Fruit fly (Drosophila melanogaster) whole organism, embryonic: ENCODE data around the gene Cap-D2.

Experiments
- Antp ChIP-seq: fragments of 200-800 bp; sonication (Bioruptor generic); optimal IDR thresholded peaks from 3 replicates; lab custom pipeline; 2016; ENCODE audit warnings: missing biosample characterization, missing genetic modification characterization
- CG1024 ChIP-seq: fragments of 200-800 bp; sonication (Bioruptor generic); IDR thresholded peaks from 2 replicates; pipeline ENCODE4 v1.3.6; 2022; ENCODE audit warnings: missing biosample characterization, missing genetic modification characterization
- CG10462 ChIP-seq: fragments of 200-800 bp; sonication (Bioruptor generic); optimal IDR thresholded peaks from 2 replicates; lab custom pipeline; 2016; ENCODE audit warnings: missing biosample characterization, missing genetic modification characterization
- CG11560 ChIP-seq: fragments of 200-800 bp; sonication (Bioruptor generic); IDR thresholded peaks from 3 replicates; pipeline ENCODE4 v1.3.6; 2022; ENCODE audit warnings: missing biosample characterization, missing genetic modification characterization
- CG11723 ChIP-seq: fragments of 200-800 bp; sonication (Bioruptor generic); optimal IDR thresholded peaks from 2 replicates; lab custom pipeline; 2017; ENCODE audit warnings: missing biosample characterization, mild to moderate bottlenecking, missing genetic modification characterization
- CG12155 ChIP-seq: fragments of 200-800 bp; sonication (Bioruptor generic); optimal IDR thresholded peaks from 3 replicates; lab custom pipeline; 2016; ENCODE audit warnings: missing biosample characterization, missing genetic modification characterization
- CG13424 ChIP-seq: fragments of 200-800 bp; sonication (Bioruptor generic); optimal IDR thresholded peaks from 2 replicates; lab custom pipeline; 2019; ENCODE audit warnings: missing biosample characterization, mild to moderate bottlenecking, missing genetic modification characterization, moderate library complexity
- CG14710 ChIP-seq: fragments of 200-800 bp; sonication (Bioruptor generic); optimal IDR thresholded peaks from 3 replicates; lab custom pipeline; 2019; ENCODE audit warnings: missing biosample characterization, mild to moderate bottlenecking, missing genetic modification characterization, moderate library complexity
- CG17385 ChIP-seq: fragments of 200-800 bp; sonication (Bioruptor generic); optimal IDR thresholded peaks from 3 replicates; lab custom pipeline; 2018; ENCODE audit warnings: missing biosample characterization, mild to moderate bottlenecking, missing genetic modification characterization
- CG17912 ChIP-seq: fragments of 200-800 bp; sonication (Bioruptor generic); optimal IDR thresholded peaks from 2 replicates; lab custom pipeline; 2018; ENCODE audit warnings: missing biosample characterization, mild to moderate bottlenecking, missing genetic modification characterization
- CG18599 ChIP-seq: fragments of 200-800 bp; sonication (Bioruptor generic); optimal IDR thresholded peaks from 3 replicates; lab custom pipeline; 2017; ENCODE audit warnings: missing biosample characterization, missing genetic modification characterization, mild to moderate bottlenecking, moderate library complexity, missing genetic modification reagents
- CG2712 ChIP-seq: fragments of 200-800 bp; optimal IDR thresholded peaks from 3 replicates; lab custom pipeline; 2019; ENCODE audit warnings: missing biosample characterization, mild to moderate bottlenecking, missing genetic modification characterization, moderate library complexity
- CG32532 ChIP-seq: fragments of 200-800 bp; sonication (Bioruptor generic); IDR thresholded peaks from 2 replicates; pipeline ENCODE4 v1.3.6; 2022; ENCODE audit warnings: missing biosample characterization, missing genetic modification characterization
- CG4328 ChIP-seq: fragments of 200-800 bp; sonication (Bioruptor generic); optimal IDR thresholded peaks from 3 replicates; lab custom pipeline; 2017; ENCODE audit warnings: missing biosample characterization, missing genetic modification reagents, missing genetic modification characterization
- CG4707 ChIP-seq: fragments of 200-800 bp; sonication (Bioruptor generic); optimal IDR thresholded peaks from 2 replicates; lab custom pipeline; 2018; ENCODE audit warnings: missing biosample characterization, mild to moderate bottlenecking, missing genetic modification characterization, moderate library complexity
- CG6813 ChIP-seq: fragments of 200-800 bp; sonication (Bioruptor generic); optimal IDR thresholded peaks from 2 replicates; lab custom pipeline; 2017; ENCODE audit warnings: missing biosample characterization, missing genetic modification characterization, mild to moderate bottlenecking, moderate library complexity, missing genetic modification reagents
- CG7271 ChIP-seq: fragments of 200-800 bp; sonication (Bioruptor generic); optimal IDR thresholded peaks from 2 replicates; lab custom pipeline; 2018; ENCODE audit warnings: missing biosample characterization, mild to moderate bottlenecking, missing genetic modification characterization, moderate library complexity
- CG7357 ChIP-seq: fragments of 200-800 bp; sonication (Bioruptor generic); IDR thresholded peaks from 3 replicates; pipeline ENCODE4 v1.3.6; 2022; ENCODE audit warnings: missing biosample characterization, missing genetic modification characterization
- CG7372 ChIP-seq: fragments of 200-800 bp; sonication (Bioruptor generic); IDR thresholded peaks from 2 replicates; pipeline ENCODE4 v1.3.6; 2022; ENCODE audit warnings: missing biosample characterization, missing genetic modification characterization
- CG7839 ChIP-seq: fragments of 200-800 bp; sonication (Bioruptor generic); optimal IDR thresholded peaks from 3 replicates; lab custom pipeline; 2018; ENCODE audit warnings: missing biosample characterization, mild to moderate bottlenecking, missing genetic modification characterization, moderate library complexity
- CG7987 ChIP-seq: fragments of 200-800 bp; sonication (Bioruptor generic); optimal IDR thresholded peaks from 2 replicates; lab custom pipeline; 2018; ENCODE audit warnings: missing biosample characterization, mild to moderate bottlenecking, missing genetic modification characterization, moderate library complexity
- CG9609 ChIP-seq: fragments of 200-800 bp; sonication (Bioruptor generic); optimal IDR thresholded peaks from 3 replicates; lab custom pipeline; 2016; ENCODE audit warnings: missing biosample characterization, missing genetic modification characterization
- CG9876 ChIP-seq: fragments of 200-800 bp; sonication (Bioruptor generic); optimal IDR thresholded peaks from 2 replicates; lab custom pipeline; 2016; ENCODE audit warnings: missing biosample characterization, missing genetic modification characterization
- CHES-1-like ChIP-seq: fragments of 200-800 bp; sonication (Bioruptor generic); optimal IDR thresholded peaks from 2 replicates; lab custom pipeline; 2016; ENCODE audit warnings: missing biosample characterization, missing genetic modification characterization
- Dp ChIP-seq: fragments of 200-800 bp; sonication (Bioruptor generic); optimal IDR thresholded peaks from 2 replicates; lab custom pipeline; 2018; ENCODE audit warnings: missing biosample characterization, mild to moderate bottlenecking, missing genetic modification characterization, moderate library complexity
- E2f1 ChIP-seq: fragments of 200-800 bp; sonication (Bioruptor generic); IDR thresholded peaks from 2 replicates; pipeline ENCODE4 v1.3.6; 2022; ENCODE audit warnings: missing biosample characterization, missing genetic modification characterization
- E2f2 ChIP-seq: fragments of 200-800 bp; sonication (Bioruptor generic); IDR thresholded peaks from 2 replicates; pipeline ENCODE4 v1.3.6; 2022; ENCODE audit warnings: missing biosample characterization, missing genetic modification characterization
- Ets97D ChIP-seq: fragments of 200-800 bp; sonication (Bioruptor generic); optimal IDR thresholded peaks from 3 replicates; lab custom pipeline; 2016; ENCODE audit warnings: missing biosample characterization, missing genetic modification characterization
- Fer3 ChIP-seq: fragments of 200-800 bp; sonication (Bioruptor generic); optimal IDR thresholded peaks from 2 replicates; lab custom pipeline; 2018; ENCODE audit warnings: missing biosample characterization, mild to moderate bottlenecking, missing genetic modification characterization, moderate library complexity
- H15 ChIP-seq: fragments of 200-800 bp; sonication (Bioruptor generic); IDR thresholded peaks from 3 replicates; pipeline ENCODE4 v1.3.6; 2022; ENCODE audit warnings: missing biosample characterization, missing genetic modification characterization
- HLH3B ChIP-seq: fragments of 200-800 bp; sonication (Bioruptor generic); IDR thresholded peaks from 2 replicates; pipeline ENCODE4 v1.3.6; 2022; ENCODE audit warnings: missing biosample characterization, missing genetic modification characterization
- Hr39 ChIP-seq: fragments of >200 bp; optimal IDR thresholded peaks from 2 replicates; lab custom pipeline; 2017
- Lim3 ChIP-seq: fragments of 200-800 bp; sonication (Bioruptor generic); IDR thresholded peaks from 2 replicates; pipeline ENCODE4 v1.3.6; 2022; ENCODE audit warnings: missing biosample characterization, missing genetic modification characterization
- MTF-1 ChIP-seq: fragments of 200-800 bp; sonication (Bioruptor generic); optimal IDR thresholded peaks from 2 replicates; lab custom pipeline; 2018; ENCODE audit warnings: missing biosample characterization, mild to moderate bottlenecking, missing genetic modification characterization, borderline replicate concordance
- Meics ChIP-seq: fragments of 200-800 bp; sonication (Bioruptor generic); optimal IDR thresholded peaks from 2 replicates; lab custom pipeline; 2017; ENCODE audit warnings: missing biosample characterization, mild to moderate bottlenecking, missing genetic modification characterization
- Six4 ChIP-seq: fragments of 200-800 bp; sonication (Bioruptor generic); optimal IDR thresholded peaks from 2 replicates; lab custom pipeline; 2016; ENCODE audit warnings: missing biosample characterization, missing genetic modification characterization
- Sry-β ChIP-seq: fragments of 200-800 bp; sonication (Bioruptor generic); optimal IDR thresholded peaks from 2 replicates; lab custom pipeline; 2018; ENCODE audit warnings: missing biosample characterization, mild to moderate bottlenecking, missing genetic modification characterization, moderate library complexity
- bab2 ChIP-seq: fragments of 200-800 bp; sonication (Bioruptor generic); optimal IDR thresholded peaks from 2 replicates; lab custom pipeline; 2016; ENCODE audit warnings: missing biosample characterization, missing genetic modification characterization
- bcd ChIP-seq: fragments of 200-800 bp; sonication (Bioruptor generic); optimal IDR thresholded peaks from 2 replicates; lab custom pipeline; 2017; ENCODE audit warnings: missing biosample characterization, mild to moderate bottlenecking, missing genetic modification characterization
- corto ChIP-seq: fragments of 200-800 bp; sonication (Bioruptor generic); optimal IDR thresholded peaks from 2 replicates; lab custom pipeline; 2016; ENCODE audit warnings: missing biosample characterization, mild to moderate bottlenecking, missing genetic modification characterization, moderate library complexity
- crol ChIP-seq: fragments of 200-800 bp; sonication (Bioruptor generic); IDR thresholded peaks from 2 replicates; pipeline ENCODE4 v1.3.6; 2022; ENCODE audit warnings: missing biosample characterization, missing genetic modification characterization
- dmrt11E ChIP-seq: fragments of 200-800 bp; sonication (Bioruptor generic); optimal IDR thresholded peaks from 3 replicates; lab custom pipeline; 2018; ENCODE audit warnings: missing biosample characterization, mild to moderate bottlenecking, missing genetic modification characterization, moderate library complexity
- gcm ChIP-seq: fragments of 200-800 bp; sonication (Bioruptor generic); optimal IDR thresholded peaks from 2 replicates; lab custom pipeline; 2019; ENCODE audit warnings: missing biosample characterization, mild to moderate bottlenecking, missing genetic modification characterization, moderate library complexity
- kay ChIP-seq: fragments of 200-800 bp; sonication (Bioruptor generic); optimal IDR thresholded peaks from 2 replicates; lab custom pipeline; 2016; ENCODE audit warnings: missing biosample characterization, missing genetic modification characterization
- p53 ChIP-seq: fragments of 200-800 bp; sonication (Bioruptor generic); optimal IDR thresholded peaks from 2 replicates; lab custom pipeline; 2016; ENCODE audit warnings: missing biosample characterization, missing genetic modification characterization
- pnt ChIP-seq: fragments of 200-800 bp; sonication (Bioruptor generic); optimal IDR thresholded peaks from 3 replicates; lab custom pipeline; 2016; ENCODE audit warnings: missing biosample characterization, missing genetic modification characterization
- psq ChIP-seq: fragments of 200-800 bp; sonication (Bioruptor generic); optimal IDR thresholded peaks from 2 replicates; lab custom pipeline; 2017; ENCODE audit warnings: missing biosample characterization, missing genetic modification characterization
- ro ChIP-seq: fragments of 200-800 bp; sonication (Bioruptor generic); IDR thresholded peaks from 2 replicates; pipeline ENCODE4 v1.3.6; 2022; ENCODE audit warnings: missing biosample characterization, missing genetic modification characterization
- salm ChIP-seq: fragments of 200-800 bp; sonication (Bioruptor generic); optimal IDR thresholded peaks from 2 replicates; lab custom pipeline; 2018; ENCODE audit warnings: missing biosample characterization, mild to moderate bottlenecking, missing genetic modification characterization
- sob ChIP-seq: fragments of 200-800 bp; sonication (Bioruptor generic); IDR thresholded peaks from 2 replicates; pipeline ENCODE4 v1.3.6; 2022; ENCODE audit warnings: missing biosample characterization, missing genetic modification characterization
- sqz ChIP-seq: fragments of 200-800 bp; sonication (Bioruptor generic); optimal IDR thresholded peaks from 3 replicates; lab custom pipeline; 2018; ENCODE audit warnings: missing biosample characterization, mild to moderate bottlenecking, missing genetic modification characterization
- wdn ChIP-seq: fragments of 200-800 bp; sonication (Bioruptor generic); IDR thresholded peaks from 2 replicates; pipeline ENCODE4 v1.3.6; 2022; ENCODE audit warnings: missing biosample characterization, missing genetic modification characterization

Gene Cap-D2

dm6 chr3R:29699220-29699619 lies 23.8 kb downstream of the Cap-D2 start (continued):
- TF ChIP-seq CG7372 (GFP tag; lab: Robert Waterston, UW) (no peak), CG4707 (no peak), E2f2 (GFP tag; lab: Robert Waterston, UW) (0 out of 2 replicates have a peak, but pooled peaks have one; percentile 8), CG2712 (peak; percentile 78), sob (no peak), Ets97D (GFP tag; lab: Kevin White, UChicago) (no peak), H15 (peak; percentile 65; the same call in 1 of the 3 replicates), Sry-β (GFP tag; lab: Kevin White, UChicago) (no peak), CG17385 (GFP tag; lab: Kevin White, UChicago) (no peak), CG11560 (no peak), Hr39 (no peak), Six4 (no peak), CG9876 (GFP tag; lab: Kevin White, UChicago) (no peak), HLH3B (GFP tag; lab: Robert Waterston, UW) (no peak), CG13424 (tag; lab: Kevin White, UChicago) (peak; percentile 18), CG7839 (tag; lab: Kevin White, UChicago) (no peak), CG7987 (GFP tag; lab: Kevin White, UChicago) (no peak), Meics (GFP tag; lab: Kevin White, UChicago) (no peak), CG7357 (GFP tag; lab: Robert Waterston, UW) (peak; percentile 58; the same call in 2 of the 3 replicates), E2f1 (GFP tag; lab: Robert Waterston, UW) (peak; percentile 50), pnt (GFP tag; lab: Kevin White, UChicago) (peak; percentile 70), CG9609 (GFP tag; lab: Kevin White, UChicago) (no peak), Lim3 (GFP tag; lab: Robert Waterston, UW) (no peak), sqz (GFP tag; lab: Kevin White, UChicago) (no peak), CG17912 (no peak), p53 (GFP tag; lab: Kevin White, UChicago) (no peak), bcd (GFP tag; lab: Kevin White, UChicago) (no peak), ro (GFP tag; lab: Robert Waterston, UW) (no peak), CG18599 (GFP tag; lab: Kevin White, UChicago) (no peak), Fer3 (tag; lab: Kevin White, UChicago) (no peak), CG32532 (GFP tag; lab: Robert Waterston, UW) (no peak), wdn (GFP tag; lab: Robert Waterston, UW) (no peak), bab2 (peak; percentile 37), MTF-1 (no peak), salm (peak; percentile 3), CG14710 (tag; lab: Kevin White, UChicago) (no peak), CG12155 (GFP tag; lab: Kevin White, UChicago) (no peak), CG11723 (GFP tag; lab: Kevin White, UChicago) (no peak), CG10462 (GFP tag; lab: Kevin White, UChicago) (no peak), CG4328 (GFP tag; lab: Kevin White, UChicago) (no peak), Dp (GFP tag; lab: Kevin White, UChicago) (no peak), CHES-1-like (GFP tag; lab: Kevin White, UChicago) (no peak), crol (GFP tag; lab: Robert Waterston, UW) (no peak), gcm (GFP tag; lab: Kevin White, UChicago) (peak; percentile 4), corto (GFP tag; lab: Kevin White, UChicago) (no peak), kay (GFP tag; lab: Kevin White, UChicago) (no peak), psq (GFP tag; lab: Kevin White, UChicago) (no peak), Antp (GFP tag; lab: Kevin White, UChicago) (peak; percentile 59), dmrt11E (tag; lab: Kevin White, UChicago) (peak; percentile 37), CG7271 (tag; lab: Kevin White, UChicago) (no peak), CG6813 (GFP tag; lab: Kevin White, UChicago) (no peak), CG1024 (GFP tag; lab: Robert Waterston, UW) (no peak)
